Fruit fly (Drosophila melanogaster) whole organism: ENCODE results near the gene 140up.

Source experiments
- CG8478 ChIP-seq: fragments of >200 bp; optimal IDR thresholded peaks from 2 replicates; lab custom pipeline; 2018; ENCODE audit warnings: inconsistent platforms
- pan ChIP-seq: fragments of >200 bp; optimal IDR thresholded peaks from 2 replicates; lab custom pipeline; 2017
- usp ChIP-seq: fragments of >200 bp; optimal IDR thresholded peaks from 2 replicates; lab custom pipeline; 2017; ENCODE audit warnings: missing biosample characterization, missing genetic modification characterization, mixed read lengths

DNA sequence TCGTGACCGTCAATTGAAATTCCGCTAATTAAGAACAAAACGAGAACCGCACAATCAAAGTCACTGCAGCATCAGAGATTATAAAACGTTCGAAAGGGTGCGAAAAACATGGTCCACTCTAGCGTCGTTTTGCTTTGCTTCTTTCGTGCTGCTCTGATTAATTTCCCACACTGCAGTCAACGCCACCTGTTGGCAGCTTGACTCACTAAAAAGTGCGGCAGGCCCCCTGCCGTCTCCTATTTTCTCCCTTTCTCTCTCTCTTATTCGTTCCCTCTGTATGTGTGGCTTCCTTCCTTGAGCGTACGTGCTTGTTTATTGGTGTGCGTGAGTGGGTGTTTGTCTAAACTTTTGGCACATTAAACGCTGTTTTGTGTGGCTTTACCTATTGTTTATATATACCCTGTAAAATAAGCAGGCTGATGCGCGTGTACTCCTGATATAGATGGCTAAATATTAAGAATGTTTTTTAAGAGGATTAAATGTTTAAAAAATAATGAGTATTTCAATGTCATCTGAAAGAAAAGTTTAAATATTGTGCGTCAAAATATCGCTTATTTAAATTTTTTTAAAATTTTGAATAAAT, 26.7 kb downstream of the 140up start:
- TF ChIP-seq pan (lab: Kevin White, UChicago) (no peak), usp (GFP tag; lab: Kevin White, UChicago) (no peak), CG8478 (lab: Kevin White, UChicago) (no peak)
